Worm (Caenorhabditis elegans): ENCODE measurements around the gene ceh-40.

DNA sequence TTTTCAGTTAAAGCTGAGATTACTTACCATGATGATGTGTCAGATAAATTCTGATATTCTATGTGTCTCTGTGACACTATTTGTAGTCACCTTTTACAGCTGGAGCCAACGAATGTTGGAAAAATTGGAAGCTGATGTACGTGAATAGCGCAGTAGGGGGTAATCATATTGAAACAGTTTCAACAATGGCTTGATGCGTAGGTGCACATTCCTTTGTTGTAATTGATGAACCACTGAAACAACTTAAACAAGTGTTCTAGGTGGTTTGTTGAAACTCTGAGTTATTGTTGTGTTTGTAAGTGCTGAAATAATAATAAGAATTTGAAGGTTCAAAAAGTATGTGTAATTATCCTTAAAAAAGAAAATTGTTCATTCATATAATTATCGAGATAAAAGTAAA lies 36.0 kb upstream of the ceh-40 start, which contains the start of gene nspc-12:
- TF ChIP-seq elt-2 (tag; optimal IDR thresholded peaks at IDR 0.05): no peak
- TF ChIP-seq pha-4 (tag; optimal IDR thresholded peaks at IDR 0.05): no peak
- TF ChIP-seq nhr-12 (tag; optimal IDR thresholded peaks at IDR 0.05): no peak
- TF ChIP-seq nhr-76 (tag; optimal IDR thresholded peaks at IDR 0.05): no peak
- TF ChIP-seq fos-1 (tag; optimal IDR thresholded peaks at IDR 0.05): no peak
- no peak for TF ChIP-seq daf-12 (tag; optimal IDR thresholded peaks at IDR 0.05)
- TF ChIP-seq nhr-11 (tag; optimal IDR thresholded peaks at IDR 0.05): no peak

Measured in whole organism, L3 larva.